Worm (Caenorhabditis elegans) whole organism, L2 larva: ENCODE measurements around the gene C55C3.1.

Source experiments
- C34F6.9 ChIP-seq: fragments of 150-350 bp; optimal IDR thresholded peaks from 2 replicates; lab custom pipeline; 2014; ENCODE audit warnings: missing biosample characterization, missing genetic modification characterization
- F13H6.1 ChIP-seq: sonication (generic microtip); optimal IDR thresholded peaks from 2 replicates; lab custom pipeline; 2016; ENCODE audit warnings: missing genetic modification characterization, missing compliant biosample characterization
- R02D3.7 ChIP-seq: fragments of 150-350 bp; optimal IDR thresholded peaks from 2 replicates; lab custom pipeline; 2014; ENCODE audit warnings: missing biosample characterization, missing genetic modification characterization
- Y55F3AM.14 ChIP-seq: fragments of 200-800 bp; sonication (Bioruptor generic); optimal IDR thresholded peaks from 2 replicates; lab custom pipeline; 2018; ENCODE audit warnings: mild to moderate bottlenecking, missing genetic modification characterization, missing compliant biosample characterization
- ZK546.5 ChIP-seq: sonication (generic microtip); optimal IDR thresholded peaks from 2 replicates; lab custom pipeline; 2017; ENCODE audit warnings: missing biosample characterization, missing genetic modification characterization
- alr-1 ChIP-seq: fragments of 150-350 bp; optimal IDR thresholded peaks from 2 replicates; lab custom pipeline; 2014; ENCODE audit warnings: missing biosample characterization, missing genetic modification characterization
- aly-2 ChIP-seq: fragments of 150-350 bp; optimal IDR thresholded peaks from 2 replicates; lab custom pipeline; 2014; ENCODE audit warnings: missing biosample characterization, missing genetic modification characterization
- ama-1 ChIP-seq: fragments of 150-350 bp; optimal IDR thresholded peaks from 2 replicates; lab custom pipeline; 2018; ENCODE audit warnings: inconsistent platforms
- blmp-1 ChIP-seq: sonication (generic microtip); optimal IDR thresholded peaks from 2 replicates; lab custom pipeline; 2017; ENCODE audit warnings: missing genetic modification characterization, mild to moderate bottlenecking, missing compliant biosample characterization, antibody characterized with exemption, moderate library complexity; ENCODE audit not compliant: insufficient read depth
- ceh-16 ChIP-seq: fragments of 150-350 bp; optimal IDR thresholded peaks from 2 replicates; lab custom pipeline; 2014; ENCODE audit warnings: missing biosample characterization, missing genetic modification characterization
- ceh-82 ChIP-seq: fragments of 150-350 bp; optimal IDR thresholded peaks from 2 replicates; lab custom pipeline; 2014; ENCODE audit warnings: missing biosample characterization, missing genetic modification characterization
- crh-2 ChIP-seq: sonication (generic microtip); optimal IDR thresholded peaks from 2 replicates; lab custom pipeline; 2017; ENCODE audit warnings: missing biosample characterization, missing genetic modification characterization
- dmd-4 ChIP-seq: sonication (generic microtip); optimal IDR thresholded peaks from 2 replicates; lab custom pipeline; 2017; ENCODE audit warnings: missing biosample characterization, missing genetic modification characterization
- egl-27 ChIP-seq: sonication (generic microtip); optimal IDR thresholded peaks from 3 replicates; lab custom pipeline; 2017; ENCODE audit warnings: missing biosample characterization, missing genetic modification reagents, missing genetic modification characterization
- elt-1 ChIP-seq: fragments of 150-350 bp; optimal IDR thresholded peaks from 2 replicates; lab custom pipeline; 2014; ENCODE audit warnings: missing biosample characterization, missing genetic modification characterization
- elt-3 ChIP-seq: sonication (generic microtip); optimal IDR thresholded peaks from 2 replicates; lab custom pipeline; 2017; ENCODE audit warnings: missing biosample characterization, missing genetic modification characterization
- fos-1 ChIP-seq: fragments of 150-350 bp; optimal IDR thresholded peaks from 2 replicates; lab custom pipeline; 2014; ENCODE audit warnings: missing biosample characterization, missing genetic modification characterization
- gmeb-1 ChIP-seq: fragments of 150-350 bp; optimal IDR thresholded peaks from 2 replicates; lab custom pipeline; 2014; ENCODE audit warnings: missing biosample characterization, missing genetic modification characterization
- lin-11 ChIP-seq: fragments of 150-350 bp; sonication (generic microtip); optimal IDR thresholded peaks from 2 replicates; lab custom pipeline; 2014; ENCODE audit warnings: missing biosample characterization, missing genetic modification characterization, inconsistent platforms, mixed read lengths
- lin-13 ChIP-seq: fragments of 150-350 bp; optimal IDR thresholded peaks from 2 replicates; lab custom pipeline; 2014; ENCODE audit warnings: missing biosample characterization, missing genetic modification reagents, missing genetic modification characterization
- lin-39 ChIP-seq: fragments of 150-350 bp; optimal IDR thresholded peaks from 2 replicates; lab custom pipeline; 2014; ENCODE audit warnings: missing biosample characterization, missing genetic modification reagents, missing genetic modification characterization
- lsy-2 ChIP-seq, 2 experiments: fragments of 150-350 bp in 1 of 2; sonication (generic microtip) in 1 of 2; optimal IDR thresholded peaks; 2 replicates each; lab custom pipeline; 2014 to 2017; ENCODE audit warnings: missing biosample characterization in 2 of 2, missing genetic modification characterization in 2 of 2
- mab-5 ChIP-seq: fragments of 150-350 bp; optimal IDR thresholded peaks from 2 replicates; lab custom pipeline; 2014; ENCODE audit warnings: missing biosample characterization, missing genetic modification characterization
- mbf-1 ChIP-seq: sonication (generic microtip); optimal IDR thresholded peaks from 2 replicates; lab custom pipeline; 2017; ENCODE audit warnings: missing biosample characterization, missing genetic modification characterization
- mdl-1 ChIP-seq, 2 experiments: fragments of 150-350 bp in 1 of 2; sonication (generic microtip) in 1 of 2; optimal IDR thresholded peaks; 2 replicates each; lab custom pipeline; 2017; ENCODE audit warnings: missing biosample characterization in 2 of 2, missing genetic modification characterization in 2 of 2
- nhr-10 ChIP-seq: sonication (generic microtip); optimal IDR thresholded peaks from 2 replicates; lab custom pipeline; 2017; ENCODE audit warnings: missing biosample characterization, missing genetic modification characterization
- nhr-11 ChIP-seq: fragments of 150-350 bp; optimal IDR thresholded peaks from 2 replicates; lab custom pipeline; 2014; ENCODE audit warnings: missing biosample characterization, missing genetic modification characterization
- nhr-12 ChIP-seq: fragments of 150-350 bp; optimal IDR thresholded peaks from 2 replicates; lab custom pipeline; 2014; ENCODE audit warnings: missing biosample characterization, missing genetic modification characterization
- nhr-129 ChIP-seq: fragments of 150-350 bp; optimal IDR thresholded peaks from 2 replicates; lab custom pipeline; 2014; ENCODE audit warnings: missing biosample characterization, missing genetic modification characterization
- nhr-21 ChIP-seq: fragments of 150-350 bp; optimal IDR thresholded peaks from 2 replicates; lab custom pipeline; 2014; ENCODE audit warnings: missing biosample characterization, missing genetic modification characterization
- nhr-23 ChIP-seq: fragments of 150-350 bp; optimal IDR thresholded peaks from 2 replicates; lab custom pipeline; 2014; ENCODE audit warnings: missing biosample characterization, missing genetic modification reagents, missing genetic modification characterization
- nhr-237 ChIP-seq: fragments of 150-350 bp; optimal IDR thresholded peaks from 2 replicates; lab custom pipeline; 2014; ENCODE audit warnings: missing biosample characterization, missing genetic modification characterization
- nhr-25 ChIP-seq: fragments of 150-350 bp; sonication (generic microtip); optimal IDR thresholded peaks from 3 replicates; lab custom pipeline; 2014; ENCODE audit warnings: missing biosample characterization, missing genetic modification characterization
- nhr-6 ChIP-seq: fragments of 150-350 bp; optimal IDR thresholded peaks from 2 replicates; lab custom pipeline; 2014; ENCODE audit warnings: missing biosample characterization, missing genetic modification characterization
- nhr-77 ChIP-seq: fragments of 150-350 bp; optimal IDR thresholded peaks from 2 replicates; lab custom pipeline; 2014; ENCODE audit warnings: missing biosample characterization, missing genetic modification characterization
- peb-1 ChIP-seq: fragments of 150-350 bp; optimal IDR thresholded peaks from 2 replicates; lab custom pipeline; 2014; ENCODE audit warnings: missing biosample characterization, missing genetic modification characterization
- sem-4 ChIP-seq: fragments of 150-350 bp; optimal IDR thresholded peaks from 2 replicates; lab custom pipeline; 2014; ENCODE audit warnings: missing biosample characterization, missing genetic modification reagents, missing genetic modification characterization
- skn-1 ChIP-seq: sonication (generic microtip); optimal IDR thresholded peaks from 2 replicates; lab custom pipeline; 2017; ENCODE audit warnings: missing biosample characterization, missing genetic modification characterization
- sma-3 ChIP-seq: sonication (generic microtip); optimal IDR thresholded peaks from 2 replicates; lab custom pipeline; 2016; ENCODE audit warnings: missing genetic modification reagents, missing genetic modification characterization, missing compliant biosample characterization
- sma-9 ChIP-seq, 2 experiments: fragments of 150-350 bp in 1 of 2; sonication (generic microtip) in 1 of 2; optimal IDR thresholded peaks; 2 replicates each; lab custom pipeline; 2014 to 2016; ENCODE audit warnings: missing genetic modification characterization in 2 of 2, mild to moderate bottlenecking in 1 of 2, missing biosample characterization in 1 of 2, missing compliant biosample characterization in 1 of 2, missing genetic modification reagents in 1 of 2, moderate library complexity in 1 of 2
- snpc-4 ChIP-seq: fragments of 150-350 bp; optimal IDR thresholded peaks from 2 replicates; lab custom pipeline; 2014; ENCODE audit warnings: missing biosample characterization, missing genetic modification characterization
- unc-39 ChIP-seq: fragments of 150-350 bp; optimal IDR thresholded peaks from 2 replicates; lab custom pipeline; 2014; ENCODE audit warnings: missing biosample characterization, missing genetic modification characterization
- unc-55 ChIP-seq: fragments of 150-350 bp; sonication (generic microtip); optimal IDR thresholded peaks from 3 replicates; lab custom pipeline; 2014; ENCODE audit warnings: missing biosample characterization, missing genetic modification reagents, missing genetic modification characterization
- unc-62 ChIP-seq: fragments of 150-350 bp; optimal IDR thresholded peaks from 2 replicates; lab custom pipeline; 2014; ENCODE audit warnings: missing biosample characterization, missing genetic modification reagents, missing genetic modification characterization
- zag-1 ChIP-seq: fragments of 150-350 bp; optimal IDR thresholded peaks from 2 replicates; lab custom pipeline; 2014; ENCODE audit warnings: missing biosample characterization, missing genetic modification characterization
- ztf-1 ChIP-seq: fragments of 200-800 bp; sonication (Bioruptor generic); conservative IDR thresholded peaks from 2 replicates; pipeline ENCODE4 v1.3.6; 2022; ENCODE audit warnings: missing genetic modification characterization, missing compliant biosample characterization
- ztf-11 ChIP-seq: sonication (generic microtip); optimal IDR thresholded peaks from 2 replicates; lab custom pipeline; 2017; ENCODE audit warnings: missing biosample characterization, missing genetic modification characterization
- ztf-4 ChIP-seq: fragments of 150-350 bp; optimal IDR thresholded peaks from 2 replicates; lab custom pipeline; 2014; ENCODE audit warnings: missing biosample characterization, missing genetic modification characterization

Gene C55C3.1

DNA sequence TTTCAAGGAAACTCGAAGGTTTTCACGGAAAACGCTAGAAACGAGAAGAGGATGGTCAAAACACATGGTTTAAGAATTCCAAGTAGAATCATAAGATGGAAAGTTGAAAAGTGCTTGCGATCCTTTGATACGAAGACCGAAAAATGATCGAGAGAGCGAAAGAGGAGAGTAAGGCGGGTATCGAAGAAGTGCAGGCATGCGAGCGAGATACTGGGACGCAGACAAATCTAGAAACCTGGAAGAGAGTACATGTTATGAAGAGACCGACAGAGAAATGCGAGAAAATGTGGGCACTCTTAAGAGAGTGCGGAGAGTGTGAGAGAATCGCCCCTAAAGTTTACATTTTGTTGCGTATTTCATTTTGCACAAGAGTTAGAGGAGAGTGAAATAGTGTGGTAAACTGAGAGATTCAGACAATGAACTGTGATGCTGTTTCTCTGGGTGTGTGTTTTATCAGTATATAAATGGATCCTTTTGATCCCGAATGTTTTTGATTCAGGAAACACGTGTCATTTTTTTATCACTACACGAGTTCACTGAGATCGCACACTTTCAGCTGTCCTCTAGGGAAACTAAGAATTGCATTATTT lies 45.2 kb downstream of the C55C3.1 start:
- TF ChIP-seq dmd-4 (tag; lab: Kevin White, UChicago) = no peak
- no peak for TF ChIP-seq mbf-1 (tag; lab: Kevin White, UChicago)
- TF ChIP-seq nhr-10 (tag; lab: Kevin White, UChicago) = no peak
- TF ChIP-seq C34F6.9 = peak; percentile 73
- peak; percentile 60 for TF ChIP-seq fos-1
- TF ChIP-seq ZK546.5 (tag; lab: Kevin White, UChicago) = no peak
- no peak for TF ChIP-seq nhr-77 (tag; lab: Kevin White, UChicago)
- peak; percentile 96 for TF ChIP-seq F13H6.1 (tag; lab: Kevin White, UChicago)
- no peak for TF ChIP-seq skn-1
- TF ChIP-seq lin-39 (tag; lab: Kevin White, UChicago) = no peak
- TF ChIP-seq ama-1 (lab: Kevin White, UChicago) = peak; percentile 33
- peak; percentile 81 for TF ChIP-seq nhr-6 (tag; lab: Kevin White, UChicago)
- TF ChIP-seq nhr-12 (tag; lab: Kevin White, UChicago) = no peak
- TF ChIP-seq aly-2 (tag; lab: Kevin White, UChicago) = no peak
- no peak for TF ChIP-seq R02D3.7 (tag; lab: Kevin White, UChicago)
- peak; percentile 45 to 86 for TF ChIP-seq mdl-1 (tag; optimal IDR thresholded peaks at IDR 0.05; lab: Kevin White, UChicago)
- TF ChIP-seq sma-9 (GFP tag; optimal IDR thresholded peaks at IDR 0.05; lab: Kevin White, UChicago) = peak; percentile 97
- TF ChIP-seq sma-9 (tag; optimal IDR thresholded peaks at IDR 0.05; lab: Kevin White, UChicago) = peak; percentile 23
- TF ChIP-seq alr-1 (tag; lab: Kevin White, UChicago) = no peak
- peak; percentile 84 for TF ChIP-seq crh-2 (tag; lab: Kevin White, UChicago)
- no peak for TF ChIP-seq ztf-1 (GFP tag; lab: Robert Waterston, UW)
- no peak for TF ChIP-seq nhr-237 (tag; lab: Kevin White, UChicago)
- TF ChIP-seq nhr-25 (tag; lab: Kevin White, UChicago) = peak; percentile 71
- TF ChIP-seq ceh-82 (tag; lab: Kevin White, UChicago) = no peak
- TF ChIP-seq peb-1 (tag; lab: Kevin White, UChicago) = no peak
- peak; percentile 81 for TF ChIP-seq egl-27 (tag; lab: Kevin White, UChicago)
- peak; percentile 23 for TF ChIP-seq Y55F3AM.14 (GFP tag; lab: Kevin White, UChicago)
- TF ChIP-seq ceh-16 (tag; lab: Kevin White, UChicago) = no peak
- TF ChIP-seq ztf-11 = no peak
- TF ChIP-seq elt-3 (tag; lab: Kevin White, UChicago) = no peak
- no peak for TF ChIP-seq lin-11 (tag; lab: Kevin White, UChicago)
- no peak for TF ChIP-seq mab-5 (tag; lab: Kevin White, UChicago)
- peak; percentile 13 to 81 for TF ChIP-seq lsy-2 (tag; optimal IDR thresholded peaks at IDR 0.05; lab: Kevin White, UChicago)
- TF ChIP-seq unc-39 (tag; lab: Kevin White, UChicago) = no peak
- peak; percentile 12 for TF ChIP-seq snpc-4 (tag; lab: Kevin White, UChicago)
- peak; percentile 71 for TF ChIP-seq ztf-4
- TF ChIP-seq nhr-21 (tag; lab: Kevin White, UChicago) = peak; percentile 90
- peak; percentile 79 for TF ChIP-seq unc-55 (GFP tag; lab: Kevin White, UChicago)
- TF ChIP-seq zag-1 (tag; lab: Kevin White, UChicago) = no peak
- TF ChIP-seq elt-1 (tag; lab: Kevin White, UChicago) = no peak
- peak; percentile 81 for TF ChIP-seq sma-3 (GFP tag; lab: Kevin White, UChicago)
- TF ChIP-seq nhr-23 = no peak
- TF ChIP-seq nhr-11 (tag; lab: Kevin White, UChicago) = no peak
- peak; percentile 91 for TF ChIP-seq sem-4
- TF ChIP-seq lin-13 (GFP tag; lab: Kevin White, UChicago) = peak; percentile 69
- peak; percentile 62 for TF ChIP-seq gmeb-1
- TF ChIP-seq blmp-1 (tag; lab: Kevin White, UChicago) = peak; percentile 65
- peak; percentile 81 for TF ChIP-seq nhr-129 (tag; lab: Kevin White, UChicago)
- TF ChIP-seq unc-62 (GFP tag; lab: Kevin White, UChicago) = no peak
